Worm (Caenorhabditis elegans) whole organism, midembryonic: Measurements from ENCODE around the gene Y62H9A.10.

Experiments
- cog-1 ChIP-seq: sonication (generic microtip); optimal IDR thresholded peaks from 2 replicates; lab custom pipeline; 2016; ENCODE audit warnings: missing genetic modification characterization, missing compliant biosample characterization
- med-1 ChIP-seq: sonication (generic microtip); optimal IDR thresholded peaks from 2 replicates; lab custom pipeline; 2017; ENCODE audit warnings: missing genetic modification characterization, mild to moderate bottlenecking, missing compliant biosample characterization, antibody characterized with exemption, missing genetic modification reagents; ENCODE audit not compliant: insufficient read depth
- ztf-29 ChIP-seq: fragments of 200-800 bp; sonication (Bioruptor generic); IDR thresholded peaks from 2 replicates; pipeline ENCODE4 v1.3.6; 2022; ENCODE audit warnings: missing genetic modification reagents, missing genetic modification characterization, missing compliant biosample characterization

ce11 chrX:11907263-11907662 is 4.7 kb upstream of the Y62H9A.10 start, which contains the start of gene Y62H9A.11:
- TF ChIP-seq ztf-29 (no peak), med-1 (no peak), cog-1 (no peak)
